Fruit fly (Drosophila melanogaster): Measurements from ENCODE around the gene Hex-t1.

Hex-t1 gene

DNA sequence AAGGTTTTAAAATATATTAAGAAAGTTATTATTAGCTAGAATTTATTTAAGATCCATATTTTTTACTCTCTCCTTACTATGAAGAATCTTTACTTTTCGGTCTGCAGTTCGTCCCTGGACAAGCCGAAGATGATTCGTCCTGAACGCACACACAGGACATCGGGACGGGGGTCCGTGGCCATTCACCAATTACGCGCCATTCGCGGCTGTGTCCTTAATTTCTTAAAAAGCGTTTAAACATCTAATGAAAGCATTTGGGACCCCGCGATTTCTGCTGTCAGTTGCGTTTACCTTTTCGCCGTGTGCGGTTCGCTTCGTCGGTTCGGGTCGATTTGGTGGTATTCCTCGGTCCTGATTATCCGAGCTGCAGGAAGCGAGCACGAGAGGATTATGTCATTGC, 9.1 kb downstream of the Hex-t1 start, which contains the start of gene CG14238:
TSS of gene CG14238 (plus strand) at position 301 of the 400 bp plus-strand sequence.
- TF ChIP-seq Clk (GFP tag; optimal IDR thresholded peaks at IDR 0.05) (no peak), CG1620 (GFP tag; optimal IDR thresholded peaks at IDR 0.05) (no peak), CG7101 (tag; optimal IDR thresholded peaks at IDR 0.05) (no peak), Mnt (GFP tag; optimal IDR thresholded peaks at IDR 0.05) (no peak), pad (GFP tag; optimal IDR thresholded peaks at IDR 0.05) (no peak)

DNA sequence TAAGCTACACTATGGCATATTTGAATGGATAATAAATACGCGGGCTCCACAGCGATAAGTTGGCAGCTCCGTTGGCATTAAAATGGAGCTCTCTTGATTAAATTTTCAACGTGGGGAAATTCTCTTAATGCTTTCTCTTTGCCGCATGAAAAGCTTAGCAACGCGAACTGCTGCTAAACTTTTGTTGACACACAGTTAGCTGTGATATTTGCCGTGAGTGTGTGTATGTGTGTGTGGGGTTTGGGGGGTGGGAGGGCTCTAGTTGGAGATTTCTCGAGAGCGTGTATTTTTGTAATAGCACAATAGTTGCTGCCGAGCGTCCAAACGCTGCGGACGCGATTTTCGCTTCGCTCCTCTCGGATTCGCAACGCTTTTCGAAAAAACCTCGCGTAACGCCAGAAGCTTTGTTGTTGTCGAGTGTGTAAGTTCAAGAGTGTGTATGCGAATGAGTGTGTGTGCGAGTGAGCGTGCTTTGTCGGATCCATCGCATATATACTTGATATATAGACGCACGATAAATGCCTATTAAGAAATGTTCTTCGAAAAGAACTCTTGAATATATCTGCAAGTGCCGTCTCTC, 12.4 kb downstream of the Hex-t1 start, which contains the start of gene CG5455:
TSS of gene CG5455 (plus strand) at position 302 of the 580 bp plus-strand sequence.
- TF ChIP-seq Mnt (GFP tag; optimal IDR thresholded peaks at IDR 0.05), result peak; percentile 87
- TF ChIP-seq kay (GFP tag; ENCODE audit: borderline replicate concordance), result no peak
- peak; percentile 82 for TF ChIP-seq CG11617 (GFP tag; optimal IDR thresholded peaks at IDR 0.05)
- TF ChIP-seq cic (GFP tag; optimal IDR thresholded peaks at IDR 0.05), result peak; percentile 96
- peak; percentile 89 for TF ChIP-seq Clk (GFP tag; optimal IDR thresholded peaks at IDR 0.05)
- TF ChIP-seq CG5204 (GFP tag; optimal IDR thresholded peaks at IDR 0.05), result peak; percentile 36
- peak; percentile 82 for TF ChIP-seq CG7101 (tag; optimal IDR thresholded peaks at IDR 0.05)
- TF ChIP-seq toe (GFP tag; optimal IDR thresholded peaks at IDR 0.05), result peak; percentile 66
- TF ChIP-seq CG14711 (tag; optimal IDR thresholded peaks at IDR 0.05), result peak; percentile 64
- TF ChIP-seq CG12768 (GFP tag; optimal IDR thresholded peaks at IDR 0.05), result peak; percentile 93
- TF ChIP-seq ovo (GFP tag; optimal IDR thresholded peaks at IDR 0.05), result peak; percentile 93
- TF ChIP-seq Hr96 (GFP tag; optimal IDR thresholded peaks at IDR 0.05), result peak; percentile 75
- TF ChIP-seq Crg-1 (GFP tag; optimal IDR thresholded peaks at IDR 0.05), result peak; percentile 68
- peak; percentile 90 for TF ChIP-seq bab1 (GFP tag; optimal IDR thresholded peaks at IDR 0.05)
- TF ChIP-seq CG33017 (tag; optimal IDR thresholded peaks at IDR 0.05), result peak; percentile 87
- TF ChIP-seq tj (GFP tag; optimal IDR thresholded peaks at IDR 0.05), result peak; percentile 83
- TF ChIP-seq cnc (optimal IDR thresholded peaks at IDR 0.05), result no peak
- peak; percentile 62 for TF ChIP-seq CG1620 (GFP tag; optimal IDR thresholded peaks at IDR 0.05)
- TF ChIP-seq pad (GFP tag; optimal IDR thresholded peaks at IDR 0.05), result peak; percentile 80
- peak; percentile 86 for TF ChIP-seq CG7045 (GFP tag; optimal IDR thresholded peaks at IDR 0.05)

DNA sequence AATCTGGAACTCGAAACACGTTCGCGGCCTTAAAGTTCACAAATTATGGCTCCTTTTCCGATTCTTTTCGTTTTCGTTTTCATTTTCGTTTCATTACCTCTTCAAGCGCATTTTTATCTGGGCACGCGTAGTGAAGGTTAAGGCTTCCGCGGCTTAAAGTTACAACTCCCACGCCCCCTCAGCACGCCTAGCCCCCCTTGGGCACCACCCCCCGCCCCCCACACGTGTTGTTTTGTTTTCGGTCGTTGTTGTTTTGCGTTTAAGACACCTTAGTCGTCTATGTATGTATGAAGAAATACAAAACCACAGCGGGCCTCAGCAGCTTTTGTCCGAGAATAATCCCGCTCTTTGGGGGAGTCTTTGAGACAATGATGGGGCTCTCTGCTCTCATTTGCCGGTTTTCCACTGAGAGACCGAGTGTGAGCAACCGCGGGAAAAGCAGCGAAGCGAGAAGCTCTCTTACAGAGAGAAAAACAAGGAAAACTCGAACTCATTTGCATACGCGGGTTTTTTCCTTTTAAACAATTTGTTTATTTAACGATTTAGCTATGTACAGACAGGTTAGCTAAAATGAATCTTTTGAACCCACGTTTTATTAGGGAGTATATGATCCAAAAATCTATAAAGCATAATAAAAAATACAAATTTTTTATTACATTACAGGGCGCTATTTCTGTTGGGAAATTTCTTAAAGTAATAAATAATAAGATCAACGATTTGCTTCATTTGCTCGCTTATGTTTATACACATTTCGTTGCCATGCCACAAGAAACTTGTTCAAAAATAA, 13.5 kb downstream of the Hex-t1 start:
- no peak for TF ChIP-seq pad (GFP tag; optimal IDR thresholded peaks at IDR 0.05)

DNA sequence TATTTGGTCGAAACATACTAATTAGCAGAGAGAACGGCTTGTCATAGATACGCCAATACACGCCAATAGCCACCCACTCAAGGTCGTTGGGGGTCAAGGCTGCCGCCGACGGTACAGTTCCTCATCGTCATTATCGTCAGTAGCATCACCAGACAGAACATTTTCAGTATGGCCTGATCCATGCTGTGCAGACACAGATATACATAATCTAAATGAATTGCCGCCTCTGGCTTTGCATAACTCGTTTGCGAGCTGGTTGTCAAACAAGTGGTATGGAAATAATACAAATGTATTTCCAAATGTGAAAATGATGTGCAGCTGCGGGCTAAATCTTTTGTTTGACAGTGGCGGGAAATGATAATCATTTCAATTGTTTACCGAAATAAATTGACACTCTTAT, 14.3 kb downstream of the Hex-t1 start:
- no peak for TF ChIP-seq cic (GFP tag; optimal IDR thresholded peaks at IDR 0.05)

DNA sequence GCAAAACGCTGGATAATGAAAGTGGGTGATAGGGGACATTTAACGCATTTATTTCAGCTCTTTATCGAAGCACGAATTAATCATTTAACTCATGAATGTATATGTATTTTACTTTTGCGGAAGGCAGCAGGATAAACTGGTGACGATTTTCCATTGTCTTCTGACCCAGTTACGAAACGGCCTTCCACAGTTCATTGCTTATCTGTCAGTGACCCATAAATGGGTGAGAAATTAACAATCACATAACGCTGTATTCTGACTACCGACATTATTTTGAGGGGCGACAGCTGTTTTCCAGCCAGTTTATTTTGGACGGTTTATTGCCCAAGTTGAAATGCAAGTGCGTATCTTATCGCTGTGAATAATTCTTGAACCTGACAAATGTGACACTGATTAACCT, 14.7 kb downstream of the Hex-t1 start:
- TF ChIP-seq CG12768 (GFP tag; optimal IDR thresholded peaks at IDR 0.05) (no peak), Clk (GFP tag; optimal IDR thresholded peaks at IDR 0.05) (no peak), toe (GFP tag; optimal IDR thresholded peaks at IDR 0.05) (no peak)

DNA sequence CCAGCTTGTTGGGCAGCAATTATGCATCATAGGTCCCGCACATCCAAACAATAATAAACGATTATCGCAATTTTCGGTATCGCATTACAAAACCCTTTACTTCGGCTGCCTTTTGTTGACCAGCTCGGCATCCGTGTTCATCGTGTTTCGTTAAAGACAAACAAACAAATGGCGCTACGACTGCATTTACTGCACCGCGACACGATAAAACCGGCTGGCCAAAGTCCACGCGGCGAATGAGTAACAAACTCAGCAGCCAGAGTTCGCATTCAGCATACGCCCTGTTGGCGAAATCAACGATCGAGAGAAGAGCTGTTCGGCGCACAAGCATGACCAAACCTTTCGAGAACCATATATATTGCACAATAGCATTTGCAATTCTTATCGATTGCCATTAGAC, 15.5 kb downstream of the Hex-t1 start:
- TF ChIP-seq Clk (GFP tag; optimal IDR thresholded peaks at IDR 0.05), result no peak
- TF ChIP-seq pad (GFP tag; optimal IDR thresholded peaks at IDR 0.05), result no peak
- peak; percentile 4 for TF ChIP-seq CG33017 (tag; optimal IDR thresholded peaks at IDR 0.05)
- peak; percentile 11 for TF ChIP-seq cic (GFP tag; optimal IDR thresholded peaks at IDR 0.05)
- peak; percentile 49 for TF ChIP-seq Hr96 (GFP tag; optimal IDR thresholded peaks at IDR 0.05)
- TF ChIP-seq bab1 (GFP tag; optimal IDR thresholded peaks at IDR 0.05), result no peak
- TF ChIP-seq CG5204 (GFP tag; optimal IDR thresholded peaks at IDR 0.05), result no peak
- TF ChIP-seq CG12768 (GFP tag; optimal IDR thresholded peaks at IDR 0.05), result peak; percentile 71
- TF ChIP-seq kay (GFP tag; ENCODE audit: borderline replicate concordance), result peak; percentile 82
- TF ChIP-seq CG1620 (GFP tag; optimal IDR thresholded peaks at IDR 0.05), result no peak
- peak; percentile 47 for TF ChIP-seq Mnt (GFP tag; optimal IDR thresholded peaks at IDR 0.05)
- TF ChIP-seq Crg-1 (GFP tag; optimal IDR thresholded peaks at IDR 0.05), result no peak
- peak; percentile 9 for TF ChIP-seq toe (GFP tag; optimal IDR thresholded peaks at IDR 0.05)
- peak; percentile 21 for TF ChIP-seq tj (GFP tag; optimal IDR thresholded peaks at IDR 0.05)

DNA sequence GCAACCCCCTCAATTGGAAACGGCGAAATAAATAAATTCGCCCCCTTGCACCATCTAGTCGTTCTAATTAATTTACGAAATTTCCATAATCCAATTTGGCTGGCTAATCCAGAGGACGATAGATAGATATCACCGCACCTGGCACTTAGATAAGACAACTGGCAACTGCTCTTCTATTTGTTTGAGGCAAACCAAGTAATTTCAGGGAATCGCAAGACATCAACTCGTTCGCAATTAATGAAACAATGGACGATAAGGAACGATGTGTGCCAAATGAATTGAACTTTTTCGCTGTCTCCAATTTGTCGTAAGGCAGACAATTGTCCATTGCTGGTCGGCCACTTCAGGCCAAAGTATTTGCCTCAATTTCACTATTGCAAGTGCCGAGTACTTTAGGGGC, 16.2 kb downstream of the Hex-t1 start:
- TF ChIP-seq kay (GFP tag; ENCODE audit: borderline replicate concordance) (peak; percentile 68), Clk (GFP tag; optimal IDR thresholded peaks at IDR 0.05) (no peak), cic (GFP tag; optimal IDR thresholded peaks at IDR 0.05) (no peak)

DNA sequence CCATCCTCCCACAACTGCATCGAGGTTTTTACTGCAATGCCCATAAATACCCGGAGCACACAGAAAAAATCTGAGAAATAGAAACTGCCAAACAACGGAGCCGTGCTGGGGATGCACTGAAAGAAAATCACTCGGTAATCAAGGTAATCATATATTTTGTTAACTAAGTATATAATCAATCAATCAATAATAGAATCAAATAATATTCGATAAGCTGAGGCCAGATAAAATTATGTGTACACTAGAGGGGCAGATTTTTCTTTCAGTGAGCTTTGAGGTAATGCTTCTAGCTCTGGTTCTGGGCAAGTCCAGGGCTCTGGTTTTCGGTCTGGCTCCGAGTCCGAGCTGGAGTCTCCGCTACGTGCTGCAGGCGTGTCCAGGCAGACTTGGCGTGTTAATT, 29.2 kb downstream of the Hex-t1 start:
- TF ChIP-seq cnc (optimal IDR thresholded peaks at IDR 0.05), result no peak
- no peak for TF ChIP-seq Hr96 (GFP tag; optimal IDR thresholded peaks at IDR 0.05)
- TF ChIP-seq CG11617 (GFP tag; optimal IDR thresholded peaks at IDR 0.05), result no peak
- TF ChIP-seq CG12768 (GFP tag; optimal IDR thresholded peaks at IDR 0.05), result no peak
- no peak for TF ChIP-seq tj (GFP tag; optimal IDR thresholded peaks at IDR 0.05)
- TF ChIP-seq Crg-1 (GFP tag; optimal IDR thresholded peaks at IDR 0.05), result no peak
- TF ChIP-seq bab1 (GFP tag; optimal IDR thresholded peaks at IDR 0.05), result no peak
